Fruit fly (Drosophila melanogaster): ENCODE data around the gene Hakai.

Hakai gene

DNA sequence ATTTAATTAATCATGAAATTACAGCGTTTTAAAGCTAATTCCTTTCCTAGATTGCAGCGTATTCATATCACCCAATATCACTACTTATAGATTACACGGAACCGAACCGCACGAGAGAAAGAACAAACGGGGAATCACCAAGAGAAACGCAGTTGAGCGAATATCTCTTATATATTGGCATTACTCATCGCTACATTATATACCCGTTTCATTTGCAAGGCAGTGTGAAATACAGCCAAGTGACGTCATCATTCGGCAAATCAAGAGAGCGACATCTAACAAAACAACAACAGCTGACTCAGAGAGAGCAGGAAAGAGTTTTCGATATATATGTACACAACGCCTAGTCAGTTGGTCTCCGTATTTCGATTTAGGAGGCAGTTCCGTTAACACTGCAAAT lies 34.1 kb downstream of the Hakai start, which contains the start of gene Tep4:
TSS of gene Tep4 (plus strand) at position 350 of the 400 bp plus-strand sequence.
- TF ChIP-seq Mes4 (GFP tag; optimal IDR thresholded peaks at IDR 0.05) (no peak), chinmo (GFP tag; IDR thresholded peaks at IDR 0.05; ENCODE audit: partially characterized antibody) (peak; percentile 92; the same call in 3 of the 4 replicates), Pdp1 (GFP tag; optimal IDR thresholded peaks at IDR 0.05) (peak in 1 of 2 experiments; percentile 39), Deaf1 (tag; optimal IDR thresholded peaks at IDR 0.05) (peak; percentile 40), E2f2 (GFP tag; IDR thresholded peaks at IDR 0.05) (no peak), sd (tag; optimal IDR thresholded peaks at IDR 0.05) (peak; percentile 14), ro (GFP tag; IDR thresholded peaks at IDR 0.05) (no peak), eve (GFP tag; optimal IDR thresholded peaks at IDR 0.05) (peak in 1 of 2 experiments; percentile 38), crp (GFP tag; optimal IDR thresholded peaks at IDR 0.05) (peak in 1 of 2 experiments; percentile 44), CG34376 (GFP tag; optimal IDR thresholded peaks at IDR 0.05) (peak; percentile 42), CG7556 (GFP tag; optimal IDR thresholded peaks at IDR 0.05) (no peak), CG34224 (GFP tag; IDR thresholded peaks at IDR 0.05; ENCODE audit: partially characterized antibody) (peak; percentile 36; the same call in 1 of the 3 replicates), nom (GFP tag; optimal IDR thresholded peaks at IDR 0.05) (peak; percentile 2), CG13894 (tag; optimal IDR thresholded peaks at IDR 0.05) (peak; percentile 29), ATbp (GFP tag; optimal IDR thresholded peaks at IDR 0.05) (no peak), CG2875 (GFP tag; optimal IDR thresholded peaks at IDR 0.05) (no peak), Med (GFP tag) (peak; percentile 44), wek (GFP tag; optimal IDR thresholded peaks at IDR 0.05) (peak; percentile 23), BtbVII (GFP tag; optimal IDR thresholded peaks at IDR 0.05) (peak; percentile 86), D19B (GFP tag; optimal IDR thresholded peaks at IDR 0.05) (peak; percentile 43), CG2199 (GFP tag; IDR thresholded peaks at IDR 0.05) (0 out of 3 replicates have a peak, but pooled peaks have one; percentile 6), Eip74EF (GFP tag; optimal IDR thresholded peaks at IDR 0.05) (peak in 1 of 2 experiments; percentile 7), kay (GFP tag; optimal IDR thresholded peaks at IDR 0.05) (peak; percentile 56), sens (GFP tag) (peak; percentile 78), p53 (GFP tag; optimal IDR thresholded peaks at IDR 0.05) (no peak), Trl (optimal IDR thresholded peaks at IDR 0.05) (peak; percentile 59 to 87), Trl (GFP tag; optimal IDR thresholded peaks at IDR 0.05) (no peak), mirr (GFP tag; optimal IDR thresholded peaks at IDR 0.05) (peak; percentile 53), exex (tag; optimal IDR thresholded peaks at IDR 0.05) (peak; percentile 36), CrebB (tag; optimal IDR thresholded peaks at IDR 0.05) (peak; percentile 54), CG10543 (GFP tag; optimal IDR thresholded peaks at IDR 0.05) (no peak), lab (GFP tag; optimal IDR thresholded peaks at IDR 0.05) (no peak), CG17385 (GFP tag; optimal IDR thresholded peaks at IDR 0.05) (peak; percentile 4)

- TF ChIP-seq wek (GFP tag; optimal IDR thresholded peaks at IDR 0.05) (no peak), YL-1 (GFP tag; optimal IDR thresholded peaks at IDR 0.05) (peak; percentile 34), CG17912 (GFP tag; optimal IDR thresholded peaks at IDR 0.05) (no peak), CG10543 (GFP tag; optimal IDR thresholded peaks at IDR 0.05) (peak; percentile 86), CG10565 (GFP tag; optimal IDR thresholded peaks at IDR 0.05) (no peak), CkIIα-i1 (GFP tag; IDR thresholded peaks at IDR 0.05) (no peak), CG13424 (tag; optimal IDR thresholded peaks at IDR 0.05) (peak; percentile 56), Antp (GFP tag; optimal IDR thresholded peaks at IDR 0.05) (no peak), nmo (GFP tag; optimal IDR thresholded peaks at IDR 0.05) (peak; percentile 8), aop (GFP tag; IDR thresholded peaks at IDR 0.05) (no peak), Mes4 (GFP tag; optimal IDR thresholded peaks at IDR 0.05) (no peak), Jarid2 (GFP tag; optimal IDR thresholded peaks at IDR 0.05) (peak; percentile 8), CG6813 (GFP tag; optimal IDR thresholded peaks at IDR 0.05) (peak; percentile 42), CG2129 (GFP tag; IDR thresholded peaks at IDR 0.05; ENCODE audit: partially characterized antibody) (no peak), grn (GFP tag; optimal IDR thresholded peaks at IDR 0.05) (peak; percentile 31), NFAT (GFP tag; IDR thresholded peaks at IDR 0.05) (no peak), tll (GFP tag; optimal IDR thresholded peaks at IDR 0.05) (no peak)
Measured at dm6 chr2L:19546869-19547710, 35.2 kb downstream of the Hakai start, which contains the start of gene CG10337. Gene CG10337 (minus strand): TSS chr2L:19546959.

Measured in whole organism, embryonic.